Worm (Caenorhabditis elegans) whole organism, young adult: ENCODE measurements around the gene Y43F8B.29.
A peak's percentile ranks its signal among the peaks of the same experiment; 100 is the strongest.

ENCODE experiments used
- B0336.3 ChIP-seq: fragments of 200-800 bp; sonication (Bioruptor generic); IDR thresholded peaks from 2 replicates; pipeline ENCODE4 v1.3.6; 2022; ENCODE audit warnings: missing genetic modification characterization, missing compliant biosample characterization
- F10E7.11 ChIP-seq: sonication (generic microtip); optimal IDR thresholded peaks from 2 replicates; lab custom pipeline; 2017; ENCODE audit warnings: mild to moderate bottlenecking, missing genetic modification characterization, moderate library complexity, missing compliant biosample characterization
- F57C9.4 ChIP-seq: sonication (generic microtip); optimal IDR thresholded peaks from 2 replicates; lab custom pipeline; 2017; ENCODE audit warnings: mild to moderate bottlenecking, missing genetic modification characterization, missing compliant biosample characterization
- K12H6.12 ChIP-seq: fragments of 200-800 bp; sonication (Bioruptor generic); optimal IDR thresholded peaks from 2 replicates; lab custom pipeline; 2018; ENCODE audit warnings: mild to moderate bottlenecking, missing genetic modification characterization, missing compliant biosample characterization
- Y53F4B.3 ChIP-seq: fragments of 200-800 bp; sonication (Bioruptor generic); IDR thresholded peaks from 2 replicates; pipeline ENCODE4 v1.3.6; 2022; ENCODE audit warnings: missing genetic modification reagents, missing genetic modification characterization, missing compliant biosample characterization
- ZK185.1 ChIP-seq: sonication (generic microtip); optimal IDR thresholded peaks from 2 replicates; lab custom pipeline; 2016; ENCODE audit warnings: mild to moderate bottlenecking, missing genetic modification characterization, missing compliant biosample characterization; ENCODE audit not compliant: poor library complexity, severe bottlenecking
- akir-1 ChIP-seq: fragments of 200-800 bp; sonication (Bioruptor generic); optimal IDR thresholded peaks from 2 replicates; lab custom pipeline; 2018; ENCODE audit warnings: mild to moderate bottlenecking, missing genetic modification characterization, moderate library complexity, missing compliant biosample characterization
- atf-7 ChIP-seq: sonication (generic microtip); optimal IDR thresholded peaks from 2 replicates; lab custom pipeline; 2017; ENCODE audit warnings: mild to moderate bottlenecking, missing genetic modification characterization, missing compliant biosample characterization
- athp-1 ChIP-seq: sonication (generic microtip); optimal IDR thresholded peaks from 2 replicates; lab custom pipeline; 2017; ENCODE audit warnings: mild to moderate bottlenecking, missing genetic modification characterization, missing compliant biosample characterization
- attf-3 ChIP-seq: fragments of 200-800 bp; sonication (Bioruptor generic); conservative IDR thresholded peaks from 2 replicates; pipeline ENCODE4 v1.3.6; 2022; ENCODE audit warnings: missing genetic modification reagents, missing genetic modification characterization, missing compliant biosample characterization
- attf-6 ChIP-seq: fragments of 200-800 bp; sonication (Bioruptor generic); IDR thresholded peaks from 2 replicates; pipeline ENCODE4 v1.3.6; 2022; ENCODE audit warnings: missing genetic modification reagents, missing genetic modification characterization, missing compliant biosample characterization
- ccch-3 ChIP-seq: fragments of 200-800 bp; sonication (Bioruptor generic); optimal IDR thresholded peaks from 2 replicates; lab custom pipeline; 2018; ENCODE audit warnings: mild to moderate bottlenecking, missing genetic modification characterization, missing compliant biosample characterization
- cebp-1 ChIP-seq, 2 experiments: fragments of 200-800 bp in 1 of 2; sonication (Bioruptor generic) in 1 of 2; sonication (generic microtip) in 1 of 2; IDR thresholded peaks in 1 of 2; optimal IDR thresholded peaks in 1 of 2; 2 replicates each; pipeline versions ENCODE4 v1.3.6 to Lab custom; 2017 to 2022; ENCODE audit warnings: missing compliant biosample characterization in 2 of 2, missing genetic modification characterization in 2 of 2, mild to moderate bottlenecking in 1 of 2, missing genetic modification reagents in 1 of 2, moderate library complexity in 1 of 2
- ceh-27 ChIP-seq: fragments of 200-800 bp; sonication (Bioruptor generic); optimal IDR thresholded peaks from 2 replicates; lab custom pipeline; 2018; ENCODE audit warnings: mild to moderate bottlenecking, missing genetic modification characterization, moderate library complexity, missing compliant biosample characterization
- ceh-79 ChIP-seq: sonication (generic microtip); optimal IDR thresholded peaks from 2 replicates; lab custom pipeline; 2017; ENCODE audit warnings: mild to moderate bottlenecking, missing genetic modification characterization, missing compliant biosample characterization
- ceh-91 ChIP-seq: fragments of 200-800 bp; sonication (Bioruptor generic); IDR thresholded peaks from 2 replicates; pipeline ENCODE4 v1.3.6; 2022; ENCODE audit warnings: missing genetic modification reagents, missing genetic modification characterization, missing compliant biosample characterization
- dox-1 ChIP-seq: fragments of 200-800 bp; sonication (Bioruptor generic); IDR thresholded peaks from 2 replicates; pipeline ENCODE4 v1.3.6; 2022; ENCODE audit warnings: missing genetic modification reagents, missing genetic modification characterization, missing compliant biosample characterization
- dpff-1 ChIP-seq: sonication (generic microtip); optimal IDR thresholded peaks from 2 replicates; lab custom pipeline; 2017; ENCODE audit warnings: mild to moderate bottlenecking, missing genetic modification characterization, missing compliant biosample characterization
- efl-1 ChIP-seq: fragments of 150-350 bp; optimal IDR thresholded peaks from 2 replicates; lab custom pipeline; 2014; ENCODE audit warnings: missing biosample characterization, missing genetic modification reagents, missing genetic modification characterization
- gei-17 ChIP-seq: fragments of 200-800 bp; sonication (Bioruptor generic); optimal IDR thresholded peaks from 2 replicates; lab custom pipeline; 2018; ENCODE audit warnings: mild to moderate bottlenecking, missing genetic modification characterization, missing compliant biosample characterization
- hrde-1 ChIP-seq: sonication (generic microtip); optimal IDR thresholded peaks from 2 replicates; lab custom pipeline; 2016; ENCODE audit warnings: missing genetic modification characterization, mild to moderate bottlenecking, missing compliant biosample characterization, moderate library complexity, missing genotype, missing genetic modification reagents, borderline replicate concordance
- let-526 ChIP-seq: fragments of 200-800 bp; sonication (Bioruptor generic); IDR thresholded peaks from 2 replicates; pipeline ENCODE4 v1.3.6; 2022; ENCODE audit warnings: missing genetic modification reagents, missing genetic modification characterization, missing compliant biosample characterization
- lin-26 ChIP-seq: fragments of 200-800 bp; sonication (Bioruptor generic); IDR thresholded peaks from 2 replicates; pipeline ENCODE4 v1.3.6; 2022; ENCODE audit warnings: missing genetic modification reagents, missing genetic modification characterization, missing compliant biosample characterization
- lin-35 ChIP-seq, 3 experiments: fragments of 150-350 bp in 2 of 3; sonication (generic microtip) in 1 of 3; optimal IDR thresholded peaks; 2 replicates each; lab custom pipeline; 2014 to 2018; ENCODE audit warnings: missing biosample characterization in 3 of 3, missing genetic modification characterization in 3 of 3, missing genetic modification reagents in 3 of 3
- lin-54 ChIP-seq: fragments of 200-800 bp; sonication (Bioruptor generic); optimal IDR thresholded peaks from 2 replicates; lab custom pipeline; 2018; ENCODE audit warnings: mild to moderate bottlenecking, missing genetic modification characterization, missing compliant biosample characterization
- madf-10 ChIP-seq: sonication (generic microtip); optimal IDR thresholded peaks from 2 replicates; lab custom pipeline; 2016; ENCODE audit warnings: mild to moderate bottlenecking, missing genetic modification characterization, missing compliant biosample characterization
- madf-8 ChIP-seq: fragments of 200-800 bp; sonication (Bioruptor generic); conservative IDR thresholded peaks from 2 replicates; pipeline ENCODE4 v1.3.6; 2022; ENCODE audit warnings: missing genetic modification reagents, missing genetic modification characterization, missing compliant biosample characterization
- mcd-1 ChIP-seq: fragments of 200-800 bp; sonication (Bioruptor generic); IDR thresholded peaks from 2 replicates; pipeline ENCODE4 v1.3.6; 2022; ENCODE audit warnings: missing genetic modification reagents, missing genetic modification characterization, missing compliant biosample characterization
- mes-4 ChIP-seq: sonication (generic microtip); optimal IDR thresholded peaks from 2 replicates; lab custom pipeline; 2016; ENCODE audit warnings: missing genotype, missing genetic modification characterization, missing compliant biosample characterization
- nfyb-1 ChIP-seq: fragments of 200-800 bp; sonication (Bioruptor generic); IDR thresholded peaks from 2 replicates; pipeline ENCODE4 v1.3.6; 2022; ENCODE audit warnings: missing genetic modification reagents, missing genetic modification characterization, missing compliant biosample characterization
- nhr-80 ChIP-seq: sonication (generic microtip); optimal IDR thresholded peaks from 2 replicates; lab custom pipeline; 2016; ENCODE audit warnings: missing genetic modification characterization, missing compliant biosample characterization
- nhr-90 ChIP-seq: sonication (generic microtip); optimal IDR thresholded peaks from 2 replicates; lab custom pipeline; 2016; ENCODE audit warnings: missing genotype, mild to moderate bottlenecking, missing genetic modification characterization, missing compliant biosample characterization
- repo-1 ChIP-seq: sonication (generic microtip); optimal IDR thresholded peaks from 2 replicates; lab custom pipeline; 2017; ENCODE audit warnings: mild to moderate bottlenecking, missing genetic modification characterization, missing compliant biosample characterization
- sptf-2 ChIP-seq: fragments of 200-800 bp; sonication (Bioruptor generic); optimal IDR thresholded peaks from 2 replicates; lab custom pipeline; 2018; ENCODE audit warnings: mild to moderate bottlenecking, missing genetic modification characterization, missing compliant biosample characterization
- zfh-2 ChIP-seq: fragments of 200-800 bp; sonication (Bioruptor generic); conservative IDR thresholded peaks from 2 replicates; pipeline ENCODE4 v1.3.6; 2022; ENCODE audit warnings: missing genetic modification reagents, missing genetic modification characterization, missing compliant biosample characterization
- zim-3 ChIP-seq: sonication (generic microtip); optimal IDR thresholded peaks from 2 replicates; lab custom pipeline; 2017; ENCODE audit warnings: mild to moderate bottlenecking, missing genetic modification characterization, moderate library complexity, missing compliant biosample characterization
- ztf-26 ChIP-seq: sonication (generic microtip); optimal IDR thresholded peaks from 2 replicates; lab custom pipeline; 2017; ENCODE audit warnings: missing genetic modification characterization, missing compliant biosample characterization
- ztf-28 ChIP-seq: fragments of 200-800 bp; sonication (Bioruptor generic); IDR thresholded peaks from 2 replicates; pipeline ENCODE4 v1.3.6; 2022; ENCODE audit warnings: missing genetic modification reagents, missing genetic modification characterization, missing compliant biosample characterization

The Y43F8B.29 gene

DNA sequence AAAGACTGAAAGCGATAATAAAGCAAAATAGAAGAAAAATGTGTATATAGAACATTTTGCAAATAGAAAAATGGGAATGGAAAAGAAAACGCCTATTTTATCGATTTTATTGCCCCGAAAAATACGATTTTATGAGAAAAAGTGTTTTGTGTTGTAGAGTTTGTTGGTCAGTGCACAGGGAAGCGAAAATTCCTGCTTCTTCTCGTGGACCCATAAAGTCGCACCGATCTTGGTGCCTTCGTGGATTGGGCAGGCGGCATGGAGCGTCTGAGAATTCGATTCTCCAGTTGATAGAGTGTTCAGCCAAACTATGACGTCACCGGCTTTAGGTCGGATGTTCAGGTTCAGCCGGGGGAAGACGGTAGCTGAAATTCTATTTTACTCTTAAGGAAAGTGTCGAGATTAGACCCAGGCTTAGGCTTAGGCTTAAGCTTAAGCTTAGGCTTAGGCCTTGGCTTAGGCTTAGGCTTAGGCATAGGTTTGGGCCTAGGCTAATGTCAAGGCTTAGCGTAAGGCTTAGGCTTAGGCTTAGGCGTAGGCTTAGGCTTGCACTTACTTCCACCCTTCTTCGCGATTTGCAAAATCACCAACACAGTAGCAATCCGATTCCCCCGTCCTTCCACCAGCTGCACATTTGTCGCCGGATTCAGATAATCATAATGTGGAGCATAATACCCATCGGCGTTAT lies 21.0 kb downstream of the Y43F8B.29 start, which contains the start of gene Y43F8B.19 (continued):
- no peak for TF ChIP-seq attf-6 (GFP tag; lab: Robert Waterston, UW)
- no peak for TF ChIP-seq nhr-80 (tag; lab: Kevin White, UChicago)
- TF ChIP-seq F57C9.4 (tag; lab: Kevin White, UChicago) = no peak
- TF ChIP-seq ceh-79 = no peak

DNA sequence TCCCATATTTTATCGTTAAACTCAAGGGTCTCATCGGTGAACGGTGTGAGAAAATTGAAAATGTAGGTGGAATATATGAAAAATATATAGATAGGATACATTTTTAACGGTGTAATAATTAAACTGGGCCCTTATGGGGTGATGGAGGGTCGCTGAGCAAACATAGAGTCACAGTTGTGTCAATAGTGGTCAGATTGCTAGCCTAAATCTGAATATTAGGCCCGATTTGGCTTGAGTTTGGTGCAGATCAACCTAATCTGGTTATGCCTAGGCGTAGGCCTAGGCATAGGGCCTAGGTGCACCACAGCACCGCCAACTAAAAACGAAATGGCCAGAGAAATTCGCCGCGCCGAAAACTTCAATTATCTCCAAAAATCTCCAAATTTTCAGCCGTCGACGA lies 22.1 kb downstream of the Y43F8B.29 start, which contains the start of gene phy-4:
Gene phy-4, minus strand, starts transcription at position 101 of the 400 bp plus-strand sequence.
- no peak for TF ChIP-seq ceh-27 (GFP tag; lab: Kevin White, UChicago)
- TF ChIP-seq atf-7 = no peak
- no peak for TF ChIP-seq B0336.3 (GFP tag; lab: Robert Waterston, UW)
- TF ChIP-seq Y53F4B.3 (GFP tag; lab: Robert Waterston, UW) = no peak
- no peak for TF ChIP-seq efl-1 (GFP tag; lab: Kevin White, UChicago)
- no peak for TF ChIP-seq ztf-26 (tag; lab: Kevin White, UChicago)
- TF ChIP-seq akir-1 = no peak
- TF ChIP-seq madf-8 (GFP tag; lab: Robert Waterston, UW) = no peak
- TF ChIP-seq K12H6.12 (tag; lab: Kevin White, UChicago) = no peak
- TF ChIP-seq ceh-91 (GFP tag; lab: Robert Waterston, UW) = no peak
- TF ChIP-seq ZK185.1 (tag; lab: Kevin White, UChicago) = no peak
- no peak for TF ChIP-seq attf-3

DNA sequence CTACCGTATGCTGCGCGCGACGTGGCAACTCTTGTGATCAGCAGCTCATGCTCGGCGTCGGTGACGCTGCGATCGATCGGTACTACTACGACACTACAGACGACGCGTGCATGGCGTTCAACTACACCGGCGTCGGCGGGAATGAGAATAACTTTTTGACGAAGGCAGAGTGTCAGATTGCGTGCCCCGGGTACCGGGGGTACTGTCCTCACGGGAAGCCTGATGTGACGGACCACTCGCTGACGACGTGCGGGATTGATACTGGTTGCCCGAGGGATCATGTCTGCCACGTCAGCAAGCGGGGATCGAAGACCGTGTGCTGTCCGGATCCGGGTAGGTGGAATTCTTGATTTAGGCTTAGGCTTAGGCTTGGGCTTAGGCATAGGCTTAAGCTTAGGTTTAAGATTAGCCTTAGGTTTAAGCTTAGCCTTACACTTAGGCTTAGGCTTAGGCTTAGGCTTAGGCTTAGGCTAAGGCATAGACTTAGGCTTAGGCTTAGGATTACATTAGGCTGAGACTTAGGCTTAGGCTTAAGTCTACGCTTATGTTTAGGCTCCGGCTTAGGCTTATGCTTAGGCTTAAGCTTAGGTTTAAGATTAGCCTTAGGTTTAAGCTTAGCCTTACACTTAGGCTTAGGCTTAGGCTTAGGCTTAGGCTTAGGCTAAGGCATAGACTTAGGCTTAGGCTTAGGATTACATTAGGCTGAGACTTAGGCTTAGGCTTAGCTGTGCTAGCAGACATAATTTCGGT lies 26.4 kb downstream of the Y43F8B.29 start:
- TF ChIP-seq zfh-2 (GFP tag; lab: Robert Waterston, UW) (peak; percentile 56; the same call in 1 of the 2 replicates), dox-1 (0 out of 2 replicates have a peak, but pooled peaks have one; percentile 19)

DNA sequence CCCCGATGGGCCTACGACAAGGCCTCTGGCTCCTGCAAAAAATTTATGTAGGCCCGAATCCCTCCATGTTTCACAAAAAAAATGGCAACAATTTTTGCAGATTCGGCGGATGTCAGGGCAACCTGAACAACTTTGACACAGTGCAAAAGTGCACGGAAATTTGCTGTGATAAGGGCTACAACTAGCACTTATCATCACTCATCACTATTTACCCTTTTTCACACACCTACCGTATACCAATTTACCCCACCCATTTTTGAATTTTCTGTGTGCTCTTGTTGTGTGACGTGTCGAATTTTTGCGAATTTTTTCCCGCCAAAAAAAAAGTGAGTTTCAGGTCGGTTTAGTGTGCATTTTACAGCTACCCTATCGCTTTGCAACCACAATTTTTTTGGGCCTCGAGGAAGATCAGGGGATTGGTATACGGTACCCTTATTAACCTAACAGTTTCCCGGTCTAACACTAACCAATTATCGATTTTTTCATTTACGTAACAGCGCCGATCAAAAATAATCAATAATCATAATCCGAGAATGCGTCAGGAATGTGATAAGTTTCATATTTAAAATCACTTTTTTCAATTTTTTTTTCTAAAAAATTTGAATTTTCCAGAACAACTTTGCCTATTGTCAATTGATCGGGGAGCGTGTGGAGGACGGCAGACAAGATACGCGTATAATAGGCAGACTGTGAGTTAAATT lies 27.2 kb downstream of the Y43F8B.29 start:
- TF ChIP-seq sptf-2 (GFP tag; lab: Kevin White, UChicago) (no peak), nhr-80 (tag; lab: Kevin White, UChicago) (peak; percentile 28)

DNA sequence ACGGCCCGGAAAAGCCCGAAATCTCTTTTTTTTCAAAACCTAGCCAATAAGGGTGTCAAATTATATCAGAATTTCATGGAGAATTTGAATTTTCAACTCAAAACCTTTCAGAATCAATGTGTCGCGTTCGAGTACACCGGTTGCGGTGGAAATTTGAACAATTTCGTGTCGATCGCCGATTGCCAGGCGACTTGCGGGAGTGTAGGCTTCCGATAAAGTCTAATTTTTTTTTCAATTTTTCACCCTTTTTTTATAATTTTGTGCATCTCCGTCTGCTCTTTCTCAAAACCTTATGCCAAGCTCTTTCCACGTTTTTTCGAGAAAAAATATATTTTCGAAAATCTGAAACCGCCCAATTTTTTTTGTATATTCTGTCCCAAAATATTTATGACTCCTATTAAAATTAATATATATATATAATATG lies 28.1 kb downstream of the Y43F8B.29 start:
- TF ChIP-seq mes-4 (tag; lab: Kevin White, UChicago) = no peak
- TF ChIP-seq ccch-3 (GFP tag; lab: Kevin White, UChicago) = no peak
- TF ChIP-seq mcd-1 (GFP tag; lab: Robert Waterston, UW) = peak; percentile 45; the same call in 1 of the 2 replicates
- TF ChIP-seq madf-10 (tag; lab: Kevin White, UChicago) = no peak
- TF ChIP-seq gei-17 = peak; percentile 39
- no peak for TF ChIP-seq cebp-1 (GFP tag; IDR thresholded peaks at IDR 0.05; lab: Robert Waterston, UW)
- peak; percentile 53 for TF ChIP-seq cebp-1 (tag; optimal IDR thresholded peaks at IDR 0.05; lab: Kevin White, UChicago)
- TF ChIP-seq ceh-27 (GFP tag; lab: Kevin White, UChicago) = no peak
- TF ChIP-seq lin-54 = peak; percentile 33
- TF ChIP-seq zim-3 (tag; lab: Kevin White, UChicago) = peak; percentile 90
- TF ChIP-seq hrde-1 (tag; lab: Kevin White, UChicago) = no peak
- TF ChIP-seq dpff-1 (tag; lab: Kevin White, UChicago) = peak; percentile 5
- no peak for TF ChIP-seq efl-1 (GFP tag; lab: Kevin White, UChicago)
- TF ChIP-seq lin-35 (GFP tag; optimal IDR thresholded peaks at IDR 0.05; lab: Kevin White, UChicago) = peak in 1 of 3 experiments; percentile 45
- no peak for TF ChIP-seq ztf-28 (GFP tag; lab: Robert Waterston, UW)
- TF ChIP-seq nfyb-1 (GFP tag; lab: Robert Waterston, UW) = peak; percentile 78
- peak; percentile 13 for TF ChIP-seq athp-1 (tag; lab: Kevin White, UChicago)
- peak; percentile 75 for TF ChIP-seq repo-1
- TF ChIP-seq lin-26 (GFP tag; lab: Robert Waterston, UW) = peak; percentile 69; the same call in 1 of the 2 replicates
- no peak for TF ChIP-seq let-526 (GFP tag; lab: Robert Waterston, UW)
- peak; percentile 27 for TF ChIP-seq F10E7.11 (tag; lab: Kevin White, UChicago)
- no peak for TF ChIP-seq nhr-90 (tag; lab: Kevin White, UChicago)
